Fruit fly (Drosophila melanogaster): Measurements from ENCODE around the gene yata.
A peak's percentile ranks its signal among the peaks of the same experiment; 100 is the strongest.

Gene yata

dm6 chr3R:29763154-29763553 is 14.1 kb downstream of the yata start (continued):
- TF ChIP-seq Hr3 (GFP tag; optimal IDR thresholded peaks at IDR 0.05) (peak; percentile 6), CG3838 (GFP tag; optimal IDR thresholded peaks at IDR 0.05) (no peak), HLHmδ (GFP tag; optimal IDR thresholded peaks at IDR 0.05) (no peak), tll (GFP tag; optimal IDR thresholded peaks at IDR 0.05) (no peak), CG2129 (GFP tag; IDR thresholded peaks at IDR 0.05; ENCODE audit: partially characterized antibody) (no peak), CG1024 (GFP tag; IDR thresholded peaks at IDR 0.05) (no peak), en (GFP tag; optimal IDR thresholded peaks at IDR 0.05) (no peak), br (optimal IDR thresholded peaks at IDR 0.05) (no peak), CG33213 (GFP tag; optimal IDR thresholded peaks at IDR 0.05) (no peak), CG3163 (GFP tag; optimal IDR thresholded peaks at IDR 0.05) (no peak), tna (GFP tag; IDR thresholded peaks at IDR 0.05; ENCODE audit: partially characterized antibody) (no peak), Ravus (GFP tag; IDR thresholded peaks at IDR 0.05) (no peak), unc-4 (GFP tag; IDR thresholded peaks at IDR 0.05; ENCODE audit: partially characterized antibody) (no peak), gce (GFP tag; IDR thresholded peaks at IDR 0.05) (no peak), ash1 (GFP tag; optimal IDR thresholded peaks at IDR 0.05) (no peak), NfI (GFP tag; optimal IDR thresholded peaks at IDR 0.05) (peak; percentile 16), CG3065 (GFP tag; optimal IDR thresholded peaks at IDR 0.05) (no peak), lab (GFP tag; optimal IDR thresholded peaks at IDR 0.05) (peak; percentile 9), ewg (GFP tag; optimal IDR thresholded peaks at IDR 0.05) (no peak), CG9727 (GFP tag; optimal IDR thresholded peaks at IDR 0.05) (peak; percentile 17), Hmx (GFP tag; optimal IDR thresholded peaks at IDR 0.05) (no peak), crol (GFP tag; IDR thresholded peaks at IDR 0.05) (no peak), HmgD (GFP tag; optimal IDR thresholded peaks at IDR 0.05) (no peak), Hr39 (optimal IDR thresholded peaks at IDR 0.05) (no peak), luna (GFP tag; optimal IDR thresholded peaks at IDR 0.05) (no peak), Lim3 (GFP tag; IDR thresholded peaks at IDR 0.05) (no peak), GATAe (GFP tag; conservative IDR thresholded peaks at IDR 0.05) (no peak; the same call in 1 of the 2 replicates), zf30C (GFP tag; optimal IDR thresholded peaks at IDR 0.05) (no peak), kay (GFP tag; optimal IDR thresholded peaks at IDR 0.05) (peak; percentile 31), CG11695 (GFP tag; IDR thresholded peaks at IDR 0.05) (0 out of 3 replicates have a peak, but pooled peaks have one; percentile 37), CG17568 (GFP tag; optimal IDR thresholded peaks at IDR 0.05) (no peak), Asciz (GFP tag; optimal IDR thresholded peaks at IDR 0.05) (no peak), chm (GFP tag; IDR thresholded peaks at IDR 0.05) (no peak), Usf (GFP tag; optimal IDR thresholded peaks at IDR 0.05) (no peak), slou (GFP tag; optimal IDR thresholded peaks at IDR 0.05) (no peak), gro (GFP tag; optimal IDR thresholded peaks at IDR 0.05) (no peak), Aef1 (GFP tag; IDR thresholded peaks at IDR 0.05) (peak; percentile 25; the same call in 1 of the 3 replicates), pnt (GFP tag; optimal IDR thresholded peaks at IDR 0.05) (no peak), CG11093 (GFP tag; IDR thresholded peaks at IDR 0.05) (no peak), CG10462 (GFP tag; optimal IDR thresholded peaks at IDR 0.05) (no peak), PHDP (tag; optimal IDR thresholded peaks at IDR 0.05) (peak; percentile 26), slbo (GFP tag; IDR thresholded peaks at IDR 0.05) (peak; percentile 58), Stat92E (GFP tag; optimal IDR thresholded peaks at IDR 0.05) (no peak), Nf-YB (GFP tag; optimal IDR thresholded peaks at IDR 0.05) (no peak), CG4820 (GFP tag; optimal IDR thresholded peaks at IDR 0.05) (peak; percentile 26), CG2712 (tag; optimal IDR thresholded peaks at IDR 0.05) (peak; percentile 42), CG16815 (GFP tag; optimal IDR thresholded peaks at IDR 0.05) (peak; percentile 13), fd64A (GFP tag; optimal IDR thresholded peaks at IDR 0.05) (no peak), CG10366 (GFP tag; IDR thresholded peaks at IDR 0.05) (no peak), jing (GFP tag; optimal IDR thresholded peaks at IDR 0.05) (no peak), twi (tag; optimal IDR thresholded peaks at IDR 0.05) (no peak), dati (GFP tag; IDR thresholded peaks at IDR 0.05) (no peak)

Measured in whole organism, embryonic.